Worm (Caenorhabditis elegans) whole organism, mixed stage, embryonic: ENCODE data around the gene srd-45.

Source experiments
- ces-1 ChIP-seq: fragments of 150-350 bp; optimal IDR thresholded peaks from 2 replicates; lab custom pipeline; 2014; ENCODE audit warnings: missing biosample characterization, missing genetic modification reagents, missing genetic modification characterization
- elt-1 ChIP-seq: sonication (generic microtip); optimal IDR thresholded peaks from 2 replicates; lab custom pipeline; 2017; ENCODE audit warnings: missing genetic modification characterization, mild to moderate bottlenecking, missing compliant biosample characterization, antibody characterized with exemption, moderate library complexity, borderline replicate concordance; ENCODE audit not compliant: insufficient read depth
- lin-13 ChIP-seq: fragments of 150-350 bp; optimal IDR thresholded peaks from 2 replicates; lab custom pipeline; 2014; ENCODE audit warnings: missing biosample characterization, missing genetic modification characterization
- snpc-4 ChIP-seq: fragments of 150-350 bp; optimal IDR thresholded peaks from 2 replicates; lab custom pipeline; 2014; ENCODE audit warnings: missing biosample characterization, missing genetic modification characterization
- ztf-11 ChIP-seq: fragments of 150-350 bp; optimal IDR thresholded peaks from 2 replicates; lab custom pipeline; 2014; ENCODE audit warnings: missing biosample characterization, missing genetic modification characterization

DNA sequence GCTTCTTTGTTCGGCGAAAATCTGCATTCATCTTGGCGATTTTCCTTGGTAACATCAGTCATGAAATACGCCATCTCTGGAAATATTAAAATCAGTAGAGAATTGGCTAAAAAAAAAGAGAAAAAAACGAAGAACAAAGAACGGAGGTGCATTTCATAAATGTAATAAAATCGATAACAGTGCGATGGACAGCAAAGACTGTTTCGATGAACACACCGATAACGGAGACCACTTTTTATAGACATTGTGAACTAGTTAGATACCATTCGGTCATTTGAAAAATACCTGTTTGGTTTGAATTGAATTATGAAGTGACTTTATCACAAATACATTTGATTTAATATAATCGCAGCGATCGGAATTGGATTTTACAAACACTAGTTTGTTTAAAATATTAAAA, 24.1 kb downstream of the srd-45 start, which contains the start of gene F42F12.4:
- TF ChIP-seq ces-1 (GFP tag; lab: Kevin White, UChicago) (no peak), ztf-11 (tag; lab: Kevin White, UChicago) (no peak), lin-13 (tag; lab: Kevin White, UChicago) (no peak), snpc-4 (tag; lab: Kevin White, UChicago) (no peak), elt-1 (tag; lab: Kevin White, UChicago) (no peak)
